Worm (Caenorhabditis elegans) whole organism, young adult: Measurements from ENCODE around the gene nhr-134.
A peak's percentile ranks its signal among the peaks of the same experiment; 100 is the strongest.

Source experiments
- B0035.1 ChIP-seq: sonication (generic microtip); optimal IDR thresholded peaks from 2 replicates; lab custom pipeline; 2016; ENCODE audit warnings: missing genetic modification characterization, mild to moderate bottlenecking, missing compliant biosample characterization, missing genotype, missing genetic modification reagents
- B0261.1 ChIP-seq: sonication (generic microtip); optimal IDR thresholded peaks from 2 replicates; lab custom pipeline; 2016; ENCODE audit warnings: mild to moderate bottlenecking, missing genetic modification characterization, moderate library complexity, missing compliant biosample characterization
- B0336.3 ChIP-seq: fragments of 200-800 bp; sonication (Bioruptor generic); IDR thresholded peaks from 2 replicates; pipeline ENCODE4 v1.3.6; 2022; ENCODE audit warnings: missing genetic modification characterization, missing compliant biosample characterization
- C17E4.6 ChIP-seq: fragments of 200-800 bp; sonication (Bioruptor generic); IDR thresholded peaks from 2 replicates; pipeline ENCODE4 v1.3.6; 2022; ENCODE audit warnings: missing genetic modification reagents, missing genetic modification characterization, missing compliant biosample characterization
- F55B11.4 ChIP-seq: sonication (generic microtip); optimal IDR thresholded peaks from 2 replicates; lab custom pipeline; 2016; ENCODE audit warnings: missing compliant biosample characterization, missing genetic modification characterization, borderline replicate concordance; ENCODE audit not compliant: insufficient read depth
- Y79H2A.3 ChIP-seq: fragments of 200-800 bp; sonication (Bioruptor generic); conservative IDR thresholded peaks from 2 replicates; pipeline ENCODE4 v1.3.6; 2022; ENCODE audit warnings: missing genetic modification reagents, missing genetic modification characterization, missing compliant biosample characterization
- ama-1 ChIP-seq, 3 experiments: fragments of 150-350 bp in 1 of 3; sonication (generic microtip) in 2 of 3; optimal IDR thresholded peaks; 2 replicates each; lab custom pipeline; 2014 to 2018; ENCODE audit warnings: missing biosample characterization in 2 of 3, missing genetic modification characterization in 2 of 3, missing genetic modification reagents in 2 of 3
- atf-7 ChIP-seq: sonication (generic microtip); optimal IDR thresholded peaks from 2 replicates; lab custom pipeline; 2017; ENCODE audit warnings: mild to moderate bottlenecking, missing genetic modification characterization, missing compliant biosample characterization
- attf-5 ChIP-seq: fragments of 200-800 bp; sonication (Bioruptor generic); optimal IDR thresholded peaks from 2 replicates; lab custom pipeline; 2018; ENCODE audit warnings: mild to moderate bottlenecking, missing genetic modification characterization, missing compliant biosample characterization
- cebp-1 ChIP-seq, 2 experiments: fragments of 200-800 bp in 1 of 2; sonication (Bioruptor generic) in 1 of 2; sonication (generic microtip) in 1 of 2; IDR thresholded peaks in 1 of 2; optimal IDR thresholded peaks in 1 of 2; 2 replicates each; pipeline versions ENCODE4 v1.3.6 to Lab custom; 2017 to 2022; ENCODE audit warnings: missing compliant biosample characterization in 2 of 2, missing genetic modification characterization in 2 of 2, mild to moderate bottlenecking in 1 of 2, missing genetic modification reagents in 1 of 2, moderate library complexity in 1 of 2
- cebp-2 ChIP-seq: fragments of 200-800 bp; sonication (Bioruptor generic); IDR thresholded peaks from 2 replicates; pipeline ENCODE4 v1.3.6; 2022; ENCODE audit warnings: missing genetic modification characterization, missing compliant biosample characterization
- ceh-58 ChIP-seq: fragments of 200-800 bp; sonication (Bioruptor generic); IDR thresholded peaks from 2 replicates; pipeline ENCODE4 v1.3.6; 2022; ENCODE audit warnings: missing genetic modification characterization, missing compliant biosample characterization
- ceh-79 ChIP-seq: sonication (generic microtip); optimal IDR thresholded peaks from 2 replicates; lab custom pipeline; 2017; ENCODE audit warnings: mild to moderate bottlenecking, missing genetic modification characterization, missing compliant biosample characterization
- dpl-1 ChIP-seq: fragments of 150-350 bp; optimal IDR thresholded peaks from 2 replicates; lab custom pipeline; 2014; ENCODE audit warnings: missing biosample characterization, missing genetic modification reagents, missing genetic modification characterization
- egl-18 ChIP-seq: fragments of 200-800 bp; sonication (Bioruptor generic); IDR thresholded peaks from 2 replicates; pipeline ENCODE4 v1.3.6; 2022; ENCODE audit warnings: missing genetic modification reagents, missing genetic modification characterization, missing compliant biosample characterization
- fkh-3 ChIP-seq: sonication (generic microtip); optimal IDR thresholded peaks from 2 replicates; lab custom pipeline; 2016; ENCODE audit warnings: mild to moderate bottlenecking, missing genetic modification characterization, missing compliant biosample characterization
- hmg-1.2 ChIP-seq: fragments of 200-800 bp; sonication (Bioruptor generic); IDR thresholded peaks from 2 replicates; pipeline ENCODE4 v1.3.6; 2022; ENCODE audit warnings: missing genetic modification reagents, missing genetic modification characterization, missing compliant biosample characterization
- hsf-1 ChIP-seq: fragments of 200-800 bp; sonication (Bioruptor generic); IDR thresholded peaks from 2 replicates; pipeline ENCODE4 v1.3.6; 2022; ENCODE audit warnings: missing genetic modification reagents, missing genetic modification characterization, missing compliant biosample characterization
- lin-26 ChIP-seq: fragments of 200-800 bp; sonication (Bioruptor generic); IDR thresholded peaks from 2 replicates; pipeline ENCODE4 v1.3.6; 2022; ENCODE audit warnings: missing genetic modification reagents, missing genetic modification characterization, missing compliant biosample characterization
- lir-1 ChIP-seq: fragments of 200-800 bp; sonication (Bioruptor generic); conservative IDR thresholded peaks from 2 replicates; pipeline ENCODE4 v1.3.6; 2022; ENCODE audit warnings: missing genetic modification reagents, missing genetic modification characterization, missing compliant biosample characterization
- madf-10 ChIP-seq: sonication (generic microtip); optimal IDR thresholded peaks from 2 replicates; lab custom pipeline; 2016; ENCODE audit warnings: mild to moderate bottlenecking, missing genetic modification characterization, missing compliant biosample characterization
- madf-3 ChIP-seq: fragments of 200-800 bp; sonication (Bioruptor generic); IDR thresholded peaks from 2 replicates; pipeline ENCODE4 v1.3.6; 2022; ENCODE audit warnings: missing genetic modification reagents, missing genetic modification characterization, missing compliant biosample characterization
- madf-8 ChIP-seq: fragments of 200-800 bp; sonication (Bioruptor generic); conservative IDR thresholded peaks from 2 replicates; pipeline ENCODE4 v1.3.6; 2022; ENCODE audit warnings: missing genetic modification reagents, missing genetic modification characterization, missing compliant biosample characterization
- mcd-1 ChIP-seq: fragments of 200-800 bp; sonication (Bioruptor generic); IDR thresholded peaks from 2 replicates; pipeline ENCODE4 v1.3.6; 2022; ENCODE audit warnings: missing genetic modification reagents, missing genetic modification characterization, missing compliant biosample characterization
- nhr-80 ChIP-seq: sonication (generic microtip); optimal IDR thresholded peaks from 2 replicates; lab custom pipeline; 2016; ENCODE audit warnings: missing genetic modification characterization, missing compliant biosample characterization
- pbrm-1 ChIP-seq: fragments of 200-800 bp; sonication (Bioruptor generic); IDR thresholded peaks from 2 replicates; pipeline ENCODE4 v1.3.6; 2022; ENCODE audit warnings: missing genetic modification reagents, missing genetic modification characterization, missing compliant biosample characterization
- tlf-1 ChIP-seq: fragments of 200-800 bp; sonication (Bioruptor generic); optimal IDR thresholded peaks from 2 replicates; lab custom pipeline; 2018; ENCODE audit warnings: mild to moderate bottlenecking, missing genetic modification characterization, missing compliant biosample characterization
- unc-62 ChIP-seq: fragments of 150-350 bp; optimal IDR thresholded peaks from 2 replicates; lab custom pipeline; 2014; ENCODE audit warnings: missing biosample characterization, missing genetic modification reagents, missing genetic modification characterization
- xnd-1 ChIP-seq: sonication (generic microtip); optimal IDR thresholded peaks from 2 replicates; lab custom pipeline; 2016; ENCODE audit warnings: missing genotype, missing genetic modification reagents, missing genetic modification characterization, missing compliant biosample characterization
- ztf-26 ChIP-seq: sonication (generic microtip); optimal IDR thresholded peaks from 2 replicates; lab custom pipeline; 2017; ENCODE audit warnings: missing genetic modification characterization, missing compliant biosample characterization
- ztf-28 ChIP-seq: fragments of 200-800 bp; sonication (Bioruptor generic); IDR thresholded peaks from 2 replicates; pipeline ENCODE4 v1.3.6; 2022; ENCODE audit warnings: missing genetic modification reagents, missing genetic modification characterization, missing compliant biosample characterization
- ztf-6 ChIP-seq: fragments of 200-800 bp; sonication (Bioruptor generic); IDR thresholded peaks from 2 replicates; pipeline ENCODE4 v1.3.6; 2022; ENCODE audit warnings: missing genetic modification reagents, missing genetic modification characterization, missing compliant biosample characterization

The nhr-134 gene

DNA sequence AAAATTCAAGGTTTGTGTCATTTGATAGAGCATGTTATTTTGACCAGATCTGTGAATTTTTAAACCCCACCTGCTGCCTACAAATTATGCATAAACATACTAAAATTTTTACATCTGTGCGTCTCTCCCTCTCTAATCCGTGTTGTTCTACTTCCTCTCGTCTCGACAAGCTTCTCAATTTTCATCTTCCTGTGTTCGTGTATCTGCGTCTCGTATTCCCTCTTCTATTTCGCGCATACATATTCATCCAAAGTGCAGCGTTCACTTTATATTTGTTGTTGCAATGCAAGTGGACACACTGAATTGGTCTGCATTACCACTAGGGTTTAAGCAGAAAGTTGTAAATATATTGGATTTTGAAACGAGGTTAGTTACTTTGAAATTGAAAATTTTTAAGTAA, 47.5 kb downstream of the nhr-134 start, which contains the start of gene fbxa-137:
Gene fbxa-137 (plus strand): TSS at position 274 of the 400 bp plus-strand sequence.
- TF ChIP-seq nhr-80 (tag; lab: Kevin White, UChicago) (no peak), madf-10 (no peak), atf-7 (tag; lab: Kevin White, UChicago) (no peak), lin-26 (GFP tag; lab: Robert Waterston, UW) (no peak), F55B11.4 (tag; lab: Kevin White, UChicago) (no peak), B0336.3 (GFP tag; lab: Robert Waterston, UW) (no peak), lir-1 (GFP tag; lab: Robert Waterston, UW) (no peak), ztf-6 (GFP tag; lab: Robert Waterston, UW) (no peak), pbrm-1 (no peak), ceh-58 (GFP tag; lab: Robert Waterston, UW) (no peak), xnd-1 (tag; lab: Kevin White, UChicago) (no peak), mcd-1 (GFP tag; lab: Robert Waterston, UW) (no peak), B0035.1 (tag; lab: Kevin White, UChicago) (no peak), ztf-28 (GFP tag; lab: Robert Waterston, UW) (no peak), egl-18 (GFP tag; lab: Robert Waterston, UW) (no peak), hsf-1 (GFP tag; lab: Robert Waterston, UW) (no peak), madf-3 (no peak)

DNA sequence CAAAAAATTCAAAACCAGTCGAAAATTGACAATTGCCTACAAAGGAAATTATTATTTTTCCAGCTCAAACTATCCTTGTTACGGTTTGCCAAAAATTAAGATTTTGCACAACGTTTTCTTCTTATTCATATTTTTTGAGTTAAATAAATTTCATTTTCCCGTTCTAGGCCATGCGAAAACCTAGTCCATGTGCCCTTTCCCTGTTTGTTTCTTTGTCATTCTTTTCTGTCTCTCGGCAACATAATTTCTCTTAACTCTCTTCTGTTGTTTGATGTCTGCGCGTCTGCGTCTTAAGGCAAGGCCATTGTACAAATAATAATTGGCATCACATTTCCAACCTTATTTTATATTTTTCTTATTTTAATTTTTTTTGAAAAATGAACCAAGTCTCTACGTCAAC, 50.5 kb downstream of the nhr-134 start, which contains the start of gene nhr-228:
Gene nhr-228 (plus strand): TSS at position 261 of the 400 bp plus-strand sequence.
- TF ChIP-seq unc-62 (GFP tag; lab: Kevin White, UChicago) (no peak), ama-1 (optimal IDR thresholded peaks at IDR 0.05; lab: Kevin White, UChicago) (no peak), ama-1 (GFP tag; optimal IDR thresholded peaks at IDR 0.05; lab: Kevin White, UChicago) (no peak), cebp-2 (GFP tag; lab: Robert Waterston, UW) (no peak), ztf-26 (tag; lab: Kevin White, UChicago) (no peak), hmg-1.2 (peak; percentile 70; the same call in 1 of the 2 replicates), C17E4.6 (GFP tag; lab: Robert Waterston, UW) (no peak), ceh-79 (no peak), madf-10 (no peak), Y79H2A.3 (GFP tag; lab: Robert Waterston, UW) (no peak), fkh-3 (no peak), dpl-1 (no peak), B0035.1 (tag; lab: Kevin White, UChicago) (no peak), cebp-1 (GFP tag; IDR thresholded peaks at IDR 0.05; lab: Robert Waterston, UW) (no peak), cebp-1 (tag; optimal IDR thresholded peaks at IDR 0.05; lab: Kevin White, UChicago) (peak; percentile 35), nhr-80 (tag; lab: Kevin White, UChicago) (peak; percentile 68), tlf-1 (no peak), attf-5 (peak; percentile 66), madf-8 (GFP tag; lab: Robert Waterston, UW) (no peak), B0261.1 (tag; lab: Kevin White, UChicago) (no peak)
